Worm (Caenorhabditis elegans) whole organism, L1 larva: Measurements from ENCODE around the gene cln-3.1.

Experiments used
- C04F5.9 ChIP-seq: sonication (generic microtip); optimal IDR thresholded peaks from 2 replicates; lab custom pipeline; 2016; ENCODE audit warnings: missing genetic modification characterization, missing compliant biosample characterization
- C16A3.4 ChIP-seq: fragments of 150-350 bp; optimal IDR thresholded peaks from 2 replicates; lab custom pipeline; 2014; ENCODE audit warnings: missing biosample characterization, missing genetic modification characterization
- F16B12.6 ChIP-seq: fragments of 150-350 bp; optimal IDR thresholded peaks from 2 replicates; lab custom pipeline; 2014; ENCODE audit warnings: missing biosample characterization, missing genetic modification characterization
- Y116A8C.19 ChIP-seq: sonication (generic microtip); optimal IDR thresholded peaks from 2 replicates; lab custom pipeline; 2016; ENCODE audit warnings: missing compliant biosample characterization, missing genetic modification characterization, borderline replicate concordance
- aly-2 ChIP-seq: fragments of 150-350 bp; optimal IDR thresholded peaks from 2 replicates; lab custom pipeline; 2014; ENCODE audit warnings: missing biosample characterization, missing genetic modification characterization
- ama-1 ChIP-seq: fragments of 150-350 bp; optimal IDR thresholded peaks from 2 replicates; lab custom pipeline; 2014
- ceh-63 ChIP-seq: fragments of 200-800 bp; sonication (Bioruptor generic); optimal IDR thresholded peaks from 2 replicates; lab custom pipeline; 2018; ENCODE audit warnings: mild to moderate bottlenecking, missing genetic modification characterization, missing compliant biosample characterization
- ceh-8 ChIP-seq: fragments of 200-800 bp; sonication (Bioruptor generic); optimal IDR thresholded peaks from 2 replicates; lab custom pipeline; 2018; ENCODE audit warnings: mild to moderate bottlenecking, missing genetic modification characterization, moderate library complexity, missing compliant biosample characterization
- ceh-90 ChIP-seq: sonication (generic microtip); optimal IDR thresholded peaks from 2 replicates; lab custom pipeline; 2016; ENCODE audit warnings: missing genetic modification characterization, missing compliant biosample characterization
- efl-1 ChIP-seq, 4 experiments: fragments of 150-350 bp; optimal IDR thresholded peaks in 3 of 4; peaks in 1 of 4; 1 replicate in 1 of 4; 2 replicates in 3 of 4; lab custom pipeline; 2014; ENCODE audit warnings: missing biosample characterization in 2 of 4, missing genetic modification characterization in 2 of 4, missing genetic modification reagents in 2 of 4
- egl-27 ChIP-seq, 2 experiments: fragments of 150-350 bp in 1 of 2; sonication (generic microtip); optimal IDR thresholded peaks; 3 replicates each; lab custom pipeline; 2017 to 2018; ENCODE audit warnings: missing biosample characterization in 2 of 2, missing genetic modification characterization in 2 of 2, missing genetic modification reagents in 2 of 2
- fkh-4 ChIP-seq: sonication (generic microtip); optimal IDR thresholded peaks from 2 replicates; lab custom pipeline; 2016; ENCODE audit warnings: missing compliant biosample characterization, missing genetic modification characterization, borderline replicate concordance
- fos-1 ChIP-seq: fragments of 150-350 bp; optimal IDR thresholded peaks from 2 replicates; lab custom pipeline; 2014; ENCODE audit warnings: missing biosample characterization, missing genetic modification characterization
- grh-1 ChIP-seq: fragments of 200-800 bp; sonication (Bioruptor generic); IDR thresholded peaks from 2 replicates; pipeline ENCODE4 v1.3.6; 2022; ENCODE audit warnings: missing genetic modification reagents, missing genetic modification characterization, missing compliant biosample characterization
- hlh-4 ChIP-seq: sonication (generic microtip); optimal IDR thresholded peaks from 2 replicates; lab custom pipeline; 2016; ENCODE audit warnings: mild to moderate bottlenecking, missing genetic modification characterization, missing compliant biosample characterization
- isw-1 ChIP-seq: fragments of 200-800 bp; sonication (Bioruptor generic); IDR thresholded peaks from 2 replicates; pipeline ENCODE4 v1.3.6; 2022; ENCODE audit warnings: missing genetic modification characterization, missing compliant biosample characterization
- jun-1 ChIP-seq: fragments of 150-350 bp; optimal IDR thresholded peaks from 2 replicates; lab custom pipeline; 2014; ENCODE audit warnings: missing biosample characterization, missing genetic modification reagents, missing genetic modification characterization
- lin-35 ChIP-seq, 2 experiments: fragments of 150-350 bp; optimal IDR thresholded peaks; 2 replicates each; lab custom pipeline; 2014; ENCODE audit warnings: missing biosample characterization in 2 of 2, missing genetic modification characterization in 2 of 2, missing genetic modification reagents in 2 of 2
- lsy-2 ChIP-seq, 2 experiments: fragments of 150-350 bp; optimal IDR thresholded peaks; 2 replicates each; lab custom pipeline; 2014; ENCODE audit warnings: missing biosample characterization in 2 of 2, missing genetic modification characterization in 2 of 2
- mef-2 ChIP-seq: fragments of 150-350 bp; optimal IDR thresholded peaks from 2 replicates; lab custom pipeline; 2014; ENCODE audit warnings: missing biosample characterization, missing genetic modification characterization
- mep-1 ChIP-seq: fragments of 150-350 bp; optimal IDR thresholded peaks from 2 replicates; lab custom pipeline; 2014; ENCODE audit warnings: missing biosample characterization, missing genetic modification characterization
- nhr-11 ChIP-seq: fragments of 150-350 bp; optimal IDR thresholded peaks from 2 replicates; lab custom pipeline; 2014; ENCODE audit warnings: missing biosample characterization, missing genetic modification characterization
- nhr-12 ChIP-seq: sonication (generic microtip); optimal IDR thresholded peaks from 2 replicates; lab custom pipeline; 2017; ENCODE audit warnings: missing biosample characterization, missing genetic modification characterization
- nhr-20 ChIP-seq: sonication (generic microtip); optimal IDR thresholded peaks from 2 replicates; lab custom pipeline; 2016; ENCODE audit warnings: mild to moderate bottlenecking, missing genetic modification characterization, missing compliant biosample characterization
- nhr-28 ChIP-seq: fragments of 150-350 bp; optimal IDR thresholded peaks from 2 replicates; lab custom pipeline; 2014; ENCODE audit warnings: missing biosample characterization, missing genetic modification characterization
- nhr-76 ChIP-seq: sonication (generic microtip); optimal IDR thresholded peaks from 2 replicates; lab custom pipeline; 2017; ENCODE audit warnings: missing biosample characterization, missing genetic modification characterization
- nhr-77 ChIP-seq: fragments of 150-350 bp; optimal IDR thresholded peaks from 2 replicates; lab custom pipeline; 2014; ENCODE audit warnings: missing biosample characterization, missing genetic modification characterization
- skn-1 ChIP-seq: fragments of 150-350 bp; optimal IDR thresholded peaks from 2 replicates; lab custom pipeline; 2014; ENCODE audit warnings: missing biosample characterization, missing genetic modification characterization
- snpc-4 ChIP-seq: fragments of 150-350 bp; optimal IDR thresholded peaks from 2 replicates; lab custom pipeline; 2014; ENCODE audit warnings: missing biosample characterization, missing genetic modification characterization
- sox-4 ChIP-seq: sonication (generic microtip); optimal IDR thresholded peaks from 2 replicates; lab custom pipeline; 2016; ENCODE audit warnings: missing genetic modification characterization, missing compliant biosample characterization
- swsn-7 ChIP-seq: sonication (generic microtip); optimal IDR thresholded peaks from 2 replicates; lab custom pipeline; 2016; ENCODE audit warnings: missing genetic modification characterization, missing compliant biosample characterization
- unc-30 ChIP-seq: sonication (generic microtip); optimal IDR thresholded peaks from 2 replicates; lab custom pipeline; 2017; ENCODE audit warnings: missing biosample characterization, missing genetic modification characterization
- unc-86 ChIP-seq: sonication (generic microtip); optimal IDR thresholded peaks from 2 replicates; lab custom pipeline; 2016; ENCODE audit warnings: missing genetic modification characterization, missing compliant biosample characterization
- unc-98 ChIP-seq: fragments of 200-800 bp; sonication (Bioruptor generic); IDR thresholded peaks from 2 replicates; pipeline ENCODE4 v1.3.6; 2022; ENCODE audit warnings: missing genetic modification characterization, missing compliant biosample characterization
- xbp-1 ChIP-seq: sonication (generic microtip); optimal IDR thresholded peaks from 2 replicates; lab custom pipeline; 2016; ENCODE audit warnings: missing genetic modification characterization, missing compliant biosample characterization

The cln-3.1 gene

DNA sequence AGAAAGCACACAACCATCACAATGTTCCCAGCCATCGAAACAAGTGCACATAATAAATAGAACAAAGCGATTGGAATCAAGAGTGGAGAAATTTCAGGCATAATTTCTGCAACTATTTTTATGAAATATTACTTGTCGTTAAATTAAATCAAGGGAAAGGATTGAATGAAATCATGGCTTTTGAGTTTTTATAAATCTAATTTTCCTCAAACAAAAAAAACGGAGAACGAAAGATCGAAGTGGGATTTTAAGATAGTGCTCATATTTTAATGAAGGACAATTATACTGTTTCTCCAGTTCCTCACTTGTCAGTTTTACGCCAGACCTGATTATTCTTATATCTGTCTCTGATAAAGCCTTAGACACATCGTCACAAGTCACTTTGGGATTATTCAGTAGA is 13.0 kb downstream of the cln-3.1 start, which contains the start of gene srsx-33:
Gene srsx-33 (minus strand): TSS at position 101 of the 400 bp plus-strand sequence.
- TF ChIP-seq lsy-2 (tag; optimal IDR thresholded peaks at IDR 0.05; lab: Kevin White, UChicago) (no peak), ama-1 (lab: Kevin White, UChicago) (no peak), ceh-90 (no peak), efl-1 (optimal IDR thresholded peaks at IDR 0.05; lab: Kevin White, UChicago) (no peak), efl-1 (GFP tag; optimal IDR thresholded peaks at IDR 0.05 in 1 of 2; lab: Kevin White, UChicago) (peak in 1 of 2 experiments; percentile 9)

DNA sequence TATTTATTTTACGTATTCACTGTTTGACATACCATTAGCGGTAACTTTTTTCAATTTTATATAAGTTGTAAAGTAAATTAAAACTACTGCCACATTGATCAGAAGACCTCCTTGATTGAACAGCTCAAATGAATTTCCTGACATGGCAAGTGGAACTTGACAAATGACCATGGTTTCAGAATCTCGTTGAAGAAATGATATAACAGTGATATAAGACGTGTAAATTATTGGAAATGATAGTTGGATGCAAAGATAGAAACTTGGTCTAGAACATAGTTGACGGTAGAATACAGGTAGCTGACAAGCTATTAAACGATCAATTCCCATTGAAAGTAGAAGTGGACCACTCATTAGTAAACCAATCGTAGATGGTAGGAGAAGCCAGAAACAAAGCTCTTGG is 13.7 kb downstream of the cln-3.1 start:
- no peak for TF ChIP-seq jun-1 (tag; lab: Kevin White, UChicago)
- no peak for TF ChIP-seq mep-1 (tag; lab: Kevin White, UChicago)
- no peak for TF ChIP-seq egl-27 (tag; optimal IDR thresholded peaks at IDR 0.05; lab: Kevin White, UChicago)
- no peak for TF ChIP-seq ceh-8 (GFP tag; lab: Kevin White, UChicago)
- no peak for TF ChIP-seq lsy-2 (tag; optimal IDR thresholded peaks at IDR 0.05; lab: Kevin White, UChicago)
- TF ChIP-seq ama-1 (lab: Kevin White, UChicago): no peak
- TF ChIP-seq mef-2: no peak
- TF ChIP-seq skn-1 (tag; lab: Kevin White, UChicago): no peak
- TF ChIP-seq xbp-1 (tag; lab: Kevin White, UChicago): no peak

DNA sequence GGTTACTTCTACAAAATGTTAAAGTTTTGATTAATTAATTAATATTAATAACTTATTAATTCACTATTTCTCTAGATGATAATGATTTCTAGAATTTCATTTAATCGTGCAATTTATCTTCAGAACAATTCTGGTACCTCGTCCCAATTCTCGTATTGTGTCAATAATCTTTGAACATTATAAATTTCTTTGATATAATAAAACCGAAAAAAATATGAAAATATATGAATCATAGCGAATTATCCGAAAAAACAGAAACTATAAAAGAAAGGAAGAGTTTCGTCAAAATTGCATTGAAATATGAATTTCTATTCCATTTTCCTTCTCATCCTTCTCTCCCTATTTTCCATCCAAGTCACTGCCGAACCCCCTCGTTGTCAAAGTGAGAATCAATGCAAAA is 14.7 kb downstream of the cln-3.1 start, which contains the start of gene T19B10.12:
Gene T19B10.12 (plus strand): TSS at position 301 of the 400 bp plus-strand sequence.
- no peak for TF ChIP-seq nhr-12 (tag; lab: Kevin White, UChicago)
- TF ChIP-seq aly-2 (tag; lab: Kevin White, UChicago): no peak
- no peak for TF ChIP-seq F16B12.6 (tag; lab: Kevin White, UChicago)
- no peak for TF ChIP-seq nhr-77 (tag; lab: Kevin White, UChicago)
- no peak for TF ChIP-seq unc-86
- TF ChIP-seq swsn-7 (tag; lab: Kevin White, UChicago): no peak
- no peak for TF ChIP-seq hlh-4 (tag; lab: Kevin White, UChicago)
- no peak for TF ChIP-seq egl-27 (tag; optimal IDR thresholded peaks at IDR 0.05; lab: Kevin White, UChicago)
- TF ChIP-seq unc-30 (tag; lab: Kevin White, UChicago): no peak
- TF ChIP-seq nhr-28: no peak
- TF ChIP-seq isw-1: no peak

DNA sequence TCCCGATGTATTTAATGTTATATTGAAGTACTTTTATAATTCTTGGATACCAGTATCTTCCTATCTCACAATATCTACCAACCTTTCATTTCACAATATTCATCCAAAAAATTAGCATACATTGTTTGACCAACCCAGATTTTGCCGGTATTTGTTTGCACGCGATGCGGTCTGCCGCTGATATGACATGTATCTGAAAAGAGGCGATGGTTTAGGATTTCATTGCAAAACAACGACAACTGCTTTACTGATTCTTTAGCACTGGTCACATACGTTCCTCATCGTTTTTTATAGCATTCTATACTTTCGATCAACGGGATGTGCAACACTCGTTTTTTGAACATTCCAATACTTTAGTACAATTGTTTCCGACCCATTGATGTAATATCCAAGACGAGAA is 17.6 kb downstream of the cln-3.1 start, which contains the start of gene mam-4:
Gene mam-4 (plus strand): TSS at position 301 of the 400 bp plus-strand sequence.
- no peak for TF ChIP-seq C04F5.9 (tag; lab: Kevin White, UChicago)
- no peak for TF ChIP-seq Y116A8C.19
- TF ChIP-seq ceh-63 (GFP tag; lab: Kevin White, UChicago): no peak
- no peak for TF ChIP-seq unc-86
- TF ChIP-seq nhr-77 (tag; lab: Kevin White, UChicago): no peak
- no peak for TF ChIP-seq lin-35 (GFP tag; optimal IDR thresholded peaks at IDR 0.05; lab: Kevin White, UChicago)
- TF ChIP-seq nhr-28: no peak
- TF ChIP-seq nhr-76: no peak
- no peak for TF ChIP-seq sox-4 (tag; lab: Kevin White, UChicago)
- no peak for TF ChIP-seq fos-1 (tag; lab: Kevin White, UChicago)
- no peak for TF ChIP-seq unc-98 (GFP tag; lab: Robert Waterston, UW)

DNA sequence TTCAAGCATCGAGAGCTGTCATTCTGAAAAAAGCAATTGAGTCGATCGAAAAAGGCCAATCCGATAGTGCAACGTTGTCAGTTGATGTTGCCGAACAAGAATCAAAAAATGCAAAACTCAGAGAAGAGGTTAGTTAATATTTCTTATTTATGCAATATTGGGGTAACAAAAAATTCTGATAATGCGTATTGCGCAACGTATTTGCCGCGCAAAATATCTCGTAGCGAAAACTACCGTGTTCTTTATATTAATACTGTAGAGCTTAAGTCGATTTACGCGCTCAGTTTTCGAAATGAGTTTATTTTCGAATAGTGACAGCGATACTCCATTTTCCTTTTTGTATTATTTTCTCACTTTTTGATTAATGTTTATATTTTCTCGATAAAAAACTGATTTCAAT is 20.4 kb downstream of the cln-3.1 start:
- no peak for TF ChIP-seq fkh-4 (tag; lab: Kevin White, UChicago)
- TF ChIP-seq nhr-20: no peak
- TF ChIP-seq egl-27 (tag; optimal IDR thresholded peaks at IDR 0.05; lab: Kevin White, UChicago): no peak
- TF ChIP-seq snpc-4: no peak
- no peak for TF ChIP-seq grh-1 (GFP tag; lab: Robert Waterston, UW)
- TF ChIP-seq C16A3.4 (tag; lab: Kevin White, UChicago): no peak
- TF ChIP-seq efl-1 (optimal IDR thresholded peaks at IDR 0.05; lab: Kevin White, UChicago): no peak
- peak in 1 of 2 experiments; percentile 57 for TF ChIP-seq efl-1 (GFP tag; optimal IDR thresholded peaks at IDR 0.05 in 1 of 2; lab: Kevin White, UChicago)
- TF ChIP-seq nhr-11 (tag; lab: Kevin White, UChicago): no peak
